Worm (Caenorhabditis elegans) whole organism, late embryonic: ENCODE measurements around the gene F08F8.7.

Experiments
- C08G9.2 ChIP-seq: sonication (generic microtip); optimal IDR thresholded peaks from 2 replicates; lab custom pipeline; 2016; ENCODE audit warnings: mild to moderate bottlenecking, missing genetic modification characterization, moderate library complexity, missing compliant biosample characterization
- C38D4.7 ChIP-seq: fragments of 200-800 bp; sonication (Bioruptor generic); optimal IDR thresholded peaks from 2 replicates; lab custom pipeline; 2018; ENCODE audit warnings: mild to moderate bottlenecking, missing genetic modification characterization, moderate library complexity, missing compliant biosample characterization
- F13H6.1 ChIP-seq: sonication (generic microtip); optimal IDR thresholded peaks from 2 replicates; lab custom pipeline; 2016; ENCODE audit warnings: missing genetic modification characterization, missing compliant biosample characterization
- K09A11.1 ChIP-seq: sonication (generic microtip); optimal IDR thresholded peaks from 2 replicates; lab custom pipeline; 2017; ENCODE audit warnings: antibody characterized with exemption, mild to moderate bottlenecking, missing genetic modification characterization, missing compliant biosample characterization; ENCODE audit not compliant: insufficient read depth
- T23F11.4 ChIP-seq: fragments of 200-800 bp; sonication (Bioruptor generic); optimal IDR thresholded peaks from 2 replicates; lab custom pipeline; 2018; ENCODE audit warnings: mild to moderate bottlenecking, missing genetic modification characterization, missing compliant biosample characterization
- Y22D7AL.16 ChIP-seq: sonication (generic microtip); optimal IDR thresholded peaks from 2 replicates; lab custom pipeline; 2016; ENCODE audit warnings: missing genetic modification characterization, missing compliant biosample characterization
- ahr-1 ChIP-seq: sonication (generic microtip); optimal IDR thresholded peaks from 2 replicates; lab custom pipeline; 2016; ENCODE audit warnings: missing genetic modification characterization, missing compliant biosample characterization
- ama-1 ChIP-seq: fragments of 150-350 bp; optimal IDR thresholded peaks from 2 replicates; lab custom pipeline; 2014
- ceh-14 ChIP-seq: sonication (generic microtip); optimal IDR thresholded peaks from 2 replicates; lab custom pipeline; 2016; ENCODE audit warnings: missing genotype, missing genetic modification characterization, missing compliant biosample characterization
- ceh-19 ChIP-seq: fragments of 200-800 bp; sonication (Bioruptor generic); optimal IDR thresholded peaks from 2 replicates; lab custom pipeline; 2018; ENCODE audit warnings: mild to moderate bottlenecking, missing genetic modification characterization, missing compliant biosample characterization
- ceh-22 ChIP-seq: sonication (generic microtip); optimal IDR thresholded peaks from 2 replicates; lab custom pipeline; 2017; ENCODE audit warnings: missing biosample characterization, missing genetic modification characterization
- ceh-30 ChIP-seq: fragments of 150-350 bp; optimal IDR thresholded peaks from 2 replicates; lab custom pipeline; 2014; ENCODE audit warnings: missing biosample characterization, missing genetic modification characterization
- ceh-48 ChIP-seq: sonication (generic microtip); optimal IDR thresholded peaks from 2 replicates; lab custom pipeline; 2016; ENCODE audit warnings: missing genetic modification characterization, inconsistent platforms, missing compliant biosample characterization
- ceh-9 ChIP-seq: sonication (generic microtip); optimal IDR thresholded peaks from 2 replicates; lab custom pipeline; 2016; ENCODE audit warnings: mild to moderate bottlenecking, missing genetic modification characterization, inconsistent platforms, missing compliant biosample characterization
- che-1 ChIP-seq: sonication (generic microtip); optimal IDR thresholded peaks from 2 replicates; lab custom pipeline; 2016; ENCODE audit warnings: mild to moderate bottlenecking, missing genetic modification characterization, missing compliant biosample characterization
- dmd-4 ChIP-seq: sonication (generic microtip); optimal IDR thresholded peaks from 2 replicates; lab custom pipeline; 2016; ENCODE audit warnings: borderline replicate concordance, missing genetic modification characterization, missing compliant biosample characterization
- elt-2 ChIP-seq: sonication (generic microtip); optimal IDR thresholded peaks from 2 replicates; lab custom pipeline; 2016; ENCODE audit warnings: missing genetic modification reagents, missing genetic modification characterization, missing compliant biosample characterization
- fax-1 ChIP-seq: sonication (generic microtip); optimal IDR thresholded peaks from 2 replicates; lab custom pipeline; 2016; ENCODE audit warnings: missing genotype, missing genetic modification characterization, missing compliant biosample characterization
- hlh-13 ChIP-seq: fragments of 200-800 bp; sonication (Bioruptor generic); optimal IDR thresholded peaks from 2 replicates; lab custom pipeline; 2018; ENCODE audit warnings: mild to moderate bottlenecking, missing genetic modification characterization, missing compliant biosample characterization
- hlh-15 ChIP-seq: sonication (generic microtip); optimal IDR thresholded peaks from 2 replicates; lab custom pipeline; 2016; ENCODE audit warnings: missing genetic modification characterization, missing compliant biosample characterization
- hlh-8 ChIP-seq: sonication (generic microtip); optimal IDR thresholded peaks from 2 replicates; lab custom pipeline; 2016; ENCODE audit warnings: missing genotype, missing genetic modification characterization, missing compliant biosample characterization
- lin-11 ChIP-seq: fragments of 200-800 bp; sonication (Bioruptor generic); optimal IDR thresholded peaks from 2 replicates; lab custom pipeline; 2018; ENCODE audit warnings: mild to moderate bottlenecking, missing genetic modification characterization, missing compliant biosample characterization
- mec-3 ChIP-seq: sonication (generic microtip); optimal IDR thresholded peaks from 2 replicates; lab custom pipeline; 2016; ENCODE audit warnings: borderline replicate concordance, missing genetic modification characterization, missing compliant biosample characterization
- nhr-11 ChIP-seq: fragments of 150-350 bp; optimal IDR thresholded peaks from 2 replicates; lab custom pipeline; 2014; ENCODE audit warnings: missing biosample characterization, missing genetic modification characterization
- pha-4 ChIP-seq: fragments of 150-350 bp; optimal IDR thresholded peaks from 2 replicates; lab custom pipeline; 2018; ENCODE audit warnings: missing biosample characterization, missing genetic modification reagents, missing genetic modification characterization
- pqm-1 ChIP-seq: sonication (generic microtip); optimal IDR thresholded peaks from 2 replicates; lab custom pipeline; 2016; ENCODE audit warnings: missing genetic modification characterization, missing compliant biosample characterization
- pros-1 ChIP-seq: fragments of 150-350 bp; optimal IDR thresholded peaks from 2 replicates; lab custom pipeline; 2014; ENCODE audit warnings: missing biosample characterization, missing genetic modification reagents, missing genetic modification characterization
- ref-2 ChIP-seq: sonication (generic microtip); optimal IDR thresholded peaks from 2 replicates; lab custom pipeline; 2016; ENCODE audit warnings: missing genetic modification characterization, missing compliant biosample characterization
- rnt-1 ChIP-seq: sonication (generic microtip); optimal IDR thresholded peaks from 2 replicates; lab custom pipeline; 2016; ENCODE audit warnings: missing genetic modification characterization, missing compliant biosample characterization
- sdc-2 ChIP-seq: sonication (generic microtip); optimal IDR thresholded peaks from 2 replicates; lab custom pipeline; 2016; ENCODE audit warnings: missing genotype, missing genetic modification characterization, missing compliant biosample characterization
- sox-2 ChIP-seq: fragments of 200-800 bp; sonication (Bioruptor generic); IDR thresholded peaks from 2 replicates; pipeline ENCODE4 v1.3.6; 2022; ENCODE audit warnings: missing genetic modification reagents, missing genetic modification characterization, missing compliant biosample characterization
- sox-4 ChIP-seq: sonication (generic microtip); optimal IDR thresholded peaks from 2 replicates; lab custom pipeline; 2017; ENCODE audit warnings: mild to moderate bottlenecking, missing genetic modification characterization, inconsistent platforms, missing compliant biosample characterization
- syd-9 ChIP-seq: sonication (generic microtip); optimal IDR thresholded peaks from 2 replicates; lab custom pipeline; 2016; ENCODE audit warnings: mild to moderate bottlenecking, missing genetic modification characterization, moderate library complexity, missing compliant biosample characterization
- tbx-2 ChIP-seq: sonication (generic microtip); optimal IDR thresholded peaks from 2 replicates; lab custom pipeline; 2016; ENCODE audit warnings: missing genetic modification characterization, missing compliant biosample characterization
- unc-3 ChIP-seq, 2 experiments: fragments of 200-800 bp in 1 of 2; sonication (Bioruptor generic) in 1 of 2; sonication (generic microtip) in 1 of 2; conservative IDR thresholded peaks in 1 of 2; optimal IDR thresholded peaks in 1 of 2; 2 replicates each; pipeline versions ENCODE4 v1.3.6 to Lab custom; 2016 to 2022; ENCODE audit warnings: missing compliant biosample characterization in 2 of 2, missing genetic modification characterization in 2 of 2, missing genetic modification reagents in 1 of 2
- unc-42 ChIP-seq: sonication (generic microtip); optimal IDR thresholded peaks from 2 replicates; lab custom pipeline; 2016; ENCODE audit warnings: missing genotype, missing genetic modification characterization, missing compliant biosample characterization
- zip-5 ChIP-seq: sonication (generic microtip); optimal IDR thresholded peaks from 2 replicates; lab custom pipeline; 2016; ENCODE audit warnings: missing genetic modification characterization, missing compliant biosample characterization
- ztf-16 ChIP-seq: sonication (generic microtip); optimal IDR thresholded peaks from 2 replicates; lab custom pipeline; 2017; ENCODE audit warnings: missing genetic modification characterization, missing compliant biosample characterization

Gene F08F8.7

DNA sequence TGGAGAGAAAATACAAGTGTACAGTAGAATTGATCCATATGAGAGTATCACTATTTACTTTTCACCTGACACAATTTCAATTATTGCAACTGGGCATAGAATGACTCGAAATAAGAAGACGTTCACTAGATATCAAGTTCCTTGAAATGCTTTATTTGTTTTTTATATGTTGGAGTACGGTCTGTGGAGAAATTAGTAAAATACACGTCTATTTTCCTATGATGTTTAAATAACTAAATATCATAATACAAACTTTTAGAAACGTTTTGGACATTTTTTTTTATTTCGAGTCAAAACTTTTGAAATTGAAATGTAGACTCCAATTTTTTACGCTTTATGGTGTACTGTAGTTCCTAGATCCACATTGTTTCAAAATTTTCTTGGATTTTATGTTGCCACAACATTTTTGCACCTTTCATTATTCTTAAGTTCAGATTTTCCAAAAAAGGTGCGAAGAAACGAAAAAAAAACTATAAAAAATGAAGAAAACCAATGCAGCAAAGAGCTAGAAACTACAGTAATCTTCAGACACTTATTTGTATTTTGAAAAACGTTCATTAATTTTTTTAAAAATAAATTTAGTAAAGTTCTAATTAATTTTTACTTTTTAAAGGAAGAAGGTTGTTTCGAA is 22.6 kb upstream of the F08F8.7 start:
- no peak for TF ChIP-seq hlh-8 (tag; lab: Kevin White, UChicago)
- TF ChIP-seq ref-2, result no peak
- no peak for TF ChIP-seq ceh-19 (GFP tag; lab: Kevin White, UChicago)
- TF ChIP-seq dmd-4 (tag; lab: Kevin White, UChicago), result no peak
- TF ChIP-seq ceh-48 (tag; lab: Kevin White, UChicago), result no peak
- no peak for TF ChIP-seq ahr-1 (tag; lab: Kevin White, UChicago)
- TF ChIP-seq fax-1 (tag; lab: Kevin White, UChicago), result no peak
- no peak for TF ChIP-seq syd-9
- TF ChIP-seq ama-1, result no peak
- TF ChIP-seq pha-4 (tag; lab: Kevin White, UChicago), result no peak
- TF ChIP-seq pqm-1 (tag; lab: Kevin White, UChicago), result no peak
- TF ChIP-seq elt-2, result no peak
- no peak for TF ChIP-seq nhr-11 (tag; lab: Kevin White, UChicago)
- no peak for TF ChIP-seq lin-11 (tag; lab: Kevin White, UChicago)
- no peak for TF ChIP-seq pros-1 (tag; lab: Kevin White, UChicago)

DNA sequence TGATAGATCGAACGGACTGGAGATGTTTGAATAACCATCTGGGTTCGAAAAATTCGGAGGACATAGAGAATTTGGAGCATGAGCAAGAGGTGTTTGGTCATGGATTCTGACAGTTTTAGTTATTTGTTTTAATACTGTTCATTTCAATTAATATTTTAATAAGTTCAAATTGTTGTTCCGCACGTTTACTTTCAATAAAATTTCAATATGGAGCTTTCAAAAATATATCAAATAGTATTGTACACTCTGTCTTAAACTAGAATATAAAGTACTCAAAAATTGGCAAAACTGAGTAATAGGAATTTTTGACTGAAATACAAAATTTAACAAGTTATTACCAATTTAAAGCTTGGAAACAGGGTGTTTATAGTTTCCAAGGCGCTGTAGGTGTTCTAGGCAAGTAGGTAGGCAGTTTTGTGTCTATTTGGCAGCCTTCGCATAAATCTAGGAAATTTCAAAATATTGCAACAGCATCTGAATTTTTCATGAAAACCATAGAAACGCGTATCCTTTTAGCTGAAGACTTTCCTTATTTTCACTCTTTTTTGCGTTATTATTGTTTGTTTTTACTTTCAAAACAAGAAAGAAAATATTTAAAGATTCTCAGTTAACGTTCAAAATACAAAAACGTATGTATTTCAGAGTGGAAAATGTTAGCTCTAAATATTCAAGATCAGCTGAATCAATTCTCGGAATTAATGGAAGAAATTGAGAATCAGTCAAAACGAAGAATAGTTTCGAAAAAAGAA is 20.2 kb upstream of the F08F8.7 start, which contains the start of the genes T20B12.5 and T20B12.4:
Gene T20B12.5 (minus strand): TSS at position 101 of the 749 bp plus-strand sequence.
Gene T20B12.4 (plus strand): TSS at position 699 of the 749 bp plus-strand sequence.
- TF ChIP-seq lin-11 (tag; lab: Kevin White, UChicago) (no peak), C38D4.7 (GFP tag; lab: Kevin White, UChicago) (no peak), nhr-11 (tag; lab: Kevin White, UChicago) (no peak), Y22D7AL.16 (tag; lab: Kevin White, UChicago) (no peak), elt-2 (no peak), ceh-14 (tag; lab: Kevin White, UChicago) (no peak), rnt-1 (tag; lab: Kevin White, UChicago) (no peak), C08G9.2 (no peak)

DNA sequence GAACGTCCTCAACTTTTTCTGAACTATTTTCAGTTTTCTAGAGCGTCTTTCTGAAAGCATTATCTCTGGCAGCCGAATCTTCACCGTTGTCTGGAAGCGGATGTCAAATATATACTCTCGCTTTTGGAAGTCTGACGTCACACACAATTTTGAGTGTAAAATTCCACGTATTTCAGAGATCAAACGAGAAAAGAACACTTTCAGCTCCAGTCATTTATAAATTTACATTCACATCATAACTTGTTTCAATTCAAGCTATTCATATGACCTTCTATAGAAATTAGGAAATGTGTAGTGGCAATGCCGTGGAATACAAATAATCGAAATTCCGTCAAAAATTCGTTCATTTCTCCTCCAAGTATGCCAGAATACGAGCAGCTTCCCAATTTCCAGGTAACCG is 18.7 kb upstream of the F08F8.7 start, which contains the start of gene F08F8.11:
Gene F08F8.11 (plus strand): TSS at position 301 of the 400 bp plus-strand sequence.
- TF ChIP-seq F13H6.1 (tag; lab: Kevin White, UChicago) (no peak), C08G9.2 (no peak), T23F11.4 (GFP tag; lab: Kevin White, UChicago) (no peak), ceh-30 (no peak), zip-5 (tag; lab: Kevin White, UChicago) (no peak), unc-42 (no peak), sox-4 (tag; lab: Kevin White, UChicago) (no peak), ama-1 (no peak), ztf-16 (tag; lab: Kevin White, UChicago) (no peak), mec-3 (tag; lab: Kevin White, UChicago) (no peak), che-1 (tag; lab: Kevin White, UChicago) (no peak), rnt-1 (tag; lab: Kevin White, UChicago) (no peak), sox-2 (no peak), ceh-22 (no peak), ahr-1 (tag; lab: Kevin White, UChicago) (no peak), tbx-2 (tag; lab: Kevin White, UChicago) (no peak), hlh-13 (GFP tag; lab: Kevin White, UChicago) (no peak), unc-3 (GFP tag; conservative IDR thresholded peaks at IDR 0.05; lab: Robert Waterston, UW) (no peak), unc-3 (tag; optimal IDR thresholded peaks at IDR 0.05; lab: Kevin White, UChicago) (no peak)

DNA sequence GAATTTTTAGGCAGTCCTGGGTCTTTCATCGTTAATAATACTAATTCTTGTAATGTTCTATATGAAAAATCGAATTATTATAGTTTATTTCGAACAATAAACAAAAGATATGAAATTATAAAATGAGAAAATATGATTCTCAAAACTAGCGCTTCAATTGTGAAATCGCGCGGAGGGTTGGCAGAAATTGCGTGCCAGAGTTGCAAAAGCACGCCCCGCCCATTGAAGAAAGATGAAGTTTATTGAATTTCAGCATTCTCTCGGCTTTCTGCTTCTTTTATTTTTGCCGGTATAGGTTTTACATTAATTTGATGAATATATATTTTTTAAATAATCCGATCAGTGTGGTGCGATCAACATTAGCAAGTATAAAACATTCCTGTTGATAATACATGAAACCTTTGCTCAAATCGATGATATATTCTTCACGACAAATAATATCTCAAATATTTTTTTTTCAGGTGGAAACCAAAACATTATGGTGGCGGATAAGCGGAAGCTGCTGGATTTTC is 12.1 kb upstream of the F08F8.7 start, which contains the start of the genes eco-1 and hmgr-1:
Gene eco-1 (minus strand): TSS at position 59 of the 512 bp plus-strand sequence.
Gene hmgr-1 (plus strand): TSS at position 462 of the 512 bp plus-strand sequence.
- no peak for TF ChIP-seq K09A11.1 (tag; lab: Kevin White, UChicago)
- TF ChIP-seq ceh-9, result no peak
- peak; percentile 55 for TF ChIP-seq unc-42
- no peak for TF ChIP-seq hlh-15 (tag; lab: Kevin White, UChicago)
- no peak for TF ChIP-seq nhr-11 (tag; lab: Kevin White, UChicago)
- no peak for TF ChIP-seq C08G9.2
- no peak for TF ChIP-seq sox-2
- no peak for TF ChIP-seq sdc-2 (tag; lab: Kevin White, UChicago)
